Fruit fly (Drosophila melanogaster): ENCODE data around the gene Cyp304a1.

DNA sequence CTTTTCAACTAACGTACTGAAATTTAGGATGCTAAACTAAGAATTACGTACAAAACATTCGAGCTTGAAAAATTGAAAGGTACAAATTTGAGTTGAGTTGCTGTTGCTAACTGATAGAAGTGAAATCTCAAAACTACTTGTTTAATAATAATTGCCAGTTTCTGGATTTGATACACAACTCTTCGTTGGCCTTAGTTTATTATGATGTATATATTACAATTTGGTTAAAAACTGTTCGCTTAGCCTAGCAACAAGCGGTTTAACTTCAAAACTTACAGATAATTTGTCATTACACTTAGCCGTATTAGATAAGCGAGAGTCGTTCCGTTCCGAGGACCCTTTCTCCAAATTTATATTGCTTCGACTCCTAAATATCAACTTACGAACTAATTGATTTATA, 4.0 kb downstream of the Cyp304a1 start, which contains the start of the genes CG14384 and grsm:
- TF ChIP-seq Sin3A (optimal IDR thresholded peaks at IDR 0.05): no peak
- no peak for TF ChIP-seq h (optimal IDR thresholded peaks at IDR 0.05)
- TF ChIP-seq Myc (optimal IDR thresholded peaks at IDR 0.05): no peak
